Worm (Caenorhabditis elegans): ENCODE measurements around the gene fli-1.

Gene fli-1

DNA sequence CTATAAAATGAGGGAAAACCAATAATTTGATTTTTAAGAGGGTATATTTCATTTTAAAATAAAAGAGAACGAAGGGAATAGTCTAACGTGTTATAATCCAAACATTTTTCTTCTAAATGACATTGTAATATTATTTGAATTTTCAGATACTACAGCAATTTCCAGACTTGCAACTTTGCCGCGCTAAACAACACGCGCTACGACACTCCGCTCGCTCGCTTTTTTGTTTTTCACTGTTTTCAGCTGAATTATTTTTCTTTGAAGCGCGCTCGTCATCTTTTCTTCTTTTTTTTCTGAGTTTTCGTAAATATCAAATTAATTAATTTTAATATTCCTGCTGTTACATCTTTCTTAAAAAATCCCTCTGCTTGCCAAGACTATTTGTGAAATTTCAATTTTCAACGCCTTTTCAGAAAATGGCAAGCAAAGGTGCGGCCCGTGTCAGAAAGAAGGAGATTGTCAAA, 33.7 kb upstream of the fli-1 start, which contains the start of gene mrpl-11:
mrpl-11 (plus strand) TSS at position 414 of the 464 bp plus-strand sequence.
- no peak for TF ChIP-seq klf-2 (GFP tag; conservative IDR thresholded peaks at IDR 0.05)

ce11 chrIII:8716084-8716483, 32.5 kb upstream of the fli-1 start, which contains the start of gene B0303.14:
TSS of gene B0303.14 (minus strand) at chrIII:8716184.
- TF ChIP-seq cog-1 (tag; optimal IDR thresholded peaks at IDR 0.05), result no peak
- TF ChIP-seq ztf-29 (GFP tag; IDR thresholded peaks at IDR 0.05), result no peak
- TF ChIP-seq med-1 (GFP tag; optimal IDR thresholded peaks at IDR 0.05; ENCODE audit: insufficient read depth), result no peak
- TF ChIP-seq klf-2 (GFP tag; conservative IDR thresholded peaks at IDR 0.05), result no peak
- no peak for TF ChIP-seq tab-1 (GFP tag; IDR thresholded peaks at IDR 0.05)
- TF ChIP-seq flt-1 (GFP tag; IDR thresholded peaks at IDR 0.05), result no peak
- TF ChIP-seq ref-1 (GFP tag; conservative IDR thresholded peaks at IDR 0.05), result no peak
- TF ChIP-seq T22C8.4 (GFP tag; IDR thresholded peaks at IDR 0.05), result no peak
- no peak for TF ChIP-seq ztf-23 (GFP tag; IDR thresholded peaks at IDR 0.05)

DNA sequence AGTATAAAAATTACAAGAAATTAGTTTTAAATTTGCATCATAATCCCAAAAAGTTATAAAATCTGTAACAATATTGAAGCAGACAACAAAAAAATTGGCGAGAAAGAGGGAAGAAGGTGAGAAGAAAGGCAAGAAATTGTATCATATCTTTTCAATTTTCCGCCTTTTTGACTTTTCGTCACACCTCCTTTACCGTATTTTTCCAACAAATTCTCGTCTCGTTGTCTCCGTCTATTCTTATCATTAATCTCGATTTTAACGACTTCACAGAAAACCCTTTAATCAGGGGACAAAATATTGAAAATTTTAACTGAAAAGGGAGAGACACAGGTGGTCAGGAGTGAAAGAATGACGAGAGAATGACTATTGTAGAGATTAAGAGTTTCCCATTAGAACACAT, 29.4 kb upstream of the fli-1 start:
- TF ChIP-seq flt-1 (GFP tag; IDR thresholded peaks at IDR 0.05), result no peak
- TF ChIP-seq ztf-23 (GFP tag; IDR thresholded peaks at IDR 0.05), result no peak
- TF ChIP-seq ztf-29 (GFP tag; IDR thresholded peaks at IDR 0.05), result no peak
- no peak for TF ChIP-seq cog-1 (tag; optimal IDR thresholded peaks at IDR 0.05)
- TF ChIP-seq klf-2 (GFP tag; conservative IDR thresholded peaks at IDR 0.05), result no peak
- TF ChIP-seq med-1 (GFP tag; optimal IDR thresholded peaks at IDR 0.05; ENCODE audit: insufficient read depth), result no peak
- no peak for TF ChIP-seq ref-1 (GFP tag; conservative IDR thresholded peaks at IDR 0.05)
- no peak for TF ChIP-seq T22C8.4 (GFP tag; IDR thresholded peaks at IDR 0.05)
- TF ChIP-seq tab-1 (GFP tag; IDR thresholded peaks at IDR 0.05), result no peak

ce11 chrIII:8710310-8710709, 26.8 kb upstream of the fli-1 start, which contains the start of gene B0303.11:
TSS of gene B0303.11 (minus strand) at chrIII:8710410.
- TF ChIP-seq med-1 (GFP tag; optimal IDR thresholded peaks at IDR 0.05; ENCODE audit: insufficient read depth), result no peak
- TF ChIP-seq cog-1 (tag; optimal IDR thresholded peaks at IDR 0.05), result no peak

DNA sequence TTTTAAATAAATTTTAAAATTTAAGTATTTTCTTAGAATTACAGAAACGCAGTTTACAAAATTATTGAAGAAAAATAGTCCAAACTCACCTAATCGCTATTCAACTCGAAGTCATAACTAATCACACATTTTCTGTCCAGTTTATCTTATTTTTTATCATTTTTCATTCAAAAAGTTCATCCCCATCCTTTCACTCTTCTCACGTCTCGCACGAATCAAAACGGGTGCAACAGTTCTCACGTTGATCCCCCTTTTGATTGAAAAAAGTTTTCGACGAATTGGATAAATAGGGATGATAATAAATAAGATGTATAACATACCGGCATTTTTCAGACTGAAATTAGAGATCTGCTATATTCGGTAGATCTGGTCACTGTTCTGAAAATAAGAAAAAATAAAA, 26.2 kb upstream of the fli-1 start:
- TF ChIP-seq ref-1 (GFP tag; conservative IDR thresholded peaks at IDR 0.05) (no peak), ztf-29 (GFP tag; IDR thresholded peaks at IDR 0.05) (no peak), med-1 (GFP tag; optimal IDR thresholded peaks at IDR 0.05; ENCODE audit: insufficient read depth) (no peak), cog-1 (tag; optimal IDR thresholded peaks at IDR 0.05) (no peak), klf-2 (GFP tag; conservative IDR thresholded peaks at IDR 0.05) (no peak), tab-1 (GFP tag; IDR thresholded peaks at IDR 0.05) (no peak), ztf-23 (GFP tag; IDR thresholded peaks at IDR 0.05) (no peak), T22C8.4 (GFP tag; IDR thresholded peaks at IDR 0.05) (no peak), flt-1 (GFP tag; IDR thresholded peaks at IDR 0.05) (no peak)

DNA sequence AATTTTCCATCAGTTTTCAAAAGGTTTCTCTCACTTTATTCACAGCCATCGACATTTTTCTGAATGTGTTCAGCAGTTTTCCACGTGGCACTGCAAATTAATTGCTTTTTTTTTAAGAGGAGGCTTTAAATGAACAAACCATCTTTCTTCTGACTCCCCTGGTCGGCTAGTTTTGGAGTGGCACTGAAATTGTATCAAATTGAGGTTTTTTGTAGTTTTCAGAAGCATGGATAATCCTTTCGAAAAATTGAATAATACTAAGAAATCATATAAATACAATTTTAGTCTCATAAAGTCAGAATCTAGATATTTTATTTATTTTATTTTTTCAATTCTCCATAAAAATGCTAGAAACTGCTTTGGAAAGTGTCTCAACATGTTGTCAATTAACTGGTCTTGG, 21.2 kb upstream of the fli-1 start, which contains the start of gene B0303.16:
B0303.16 (plus strand) TSS at position 301 of the 400 bp plus-strand sequence.
- TF ChIP-seq klf-2 (GFP tag; conservative IDR thresholded peaks at IDR 0.05) (no peak), ref-1 (GFP tag; conservative IDR thresholded peaks at IDR 0.05) (no peak), cog-1 (tag; optimal IDR thresholded peaks at IDR 0.05) (no peak), ztf-29 (GFP tag; IDR thresholded peaks at IDR 0.05) (no peak), tab-1 (GFP tag; IDR thresholded peaks at IDR 0.05) (no peak), med-1 (GFP tag; optimal IDR thresholded peaks at IDR 0.05; ENCODE audit: insufficient read depth) (no peak), ztf-23 (GFP tag; IDR thresholded peaks at IDR 0.05) (no peak), flt-1 (GFP tag; IDR thresholded peaks at IDR 0.05) (no peak), T22C8.4 (GFP tag; IDR thresholded peaks at IDR 0.05) (no peak)

DNA sequence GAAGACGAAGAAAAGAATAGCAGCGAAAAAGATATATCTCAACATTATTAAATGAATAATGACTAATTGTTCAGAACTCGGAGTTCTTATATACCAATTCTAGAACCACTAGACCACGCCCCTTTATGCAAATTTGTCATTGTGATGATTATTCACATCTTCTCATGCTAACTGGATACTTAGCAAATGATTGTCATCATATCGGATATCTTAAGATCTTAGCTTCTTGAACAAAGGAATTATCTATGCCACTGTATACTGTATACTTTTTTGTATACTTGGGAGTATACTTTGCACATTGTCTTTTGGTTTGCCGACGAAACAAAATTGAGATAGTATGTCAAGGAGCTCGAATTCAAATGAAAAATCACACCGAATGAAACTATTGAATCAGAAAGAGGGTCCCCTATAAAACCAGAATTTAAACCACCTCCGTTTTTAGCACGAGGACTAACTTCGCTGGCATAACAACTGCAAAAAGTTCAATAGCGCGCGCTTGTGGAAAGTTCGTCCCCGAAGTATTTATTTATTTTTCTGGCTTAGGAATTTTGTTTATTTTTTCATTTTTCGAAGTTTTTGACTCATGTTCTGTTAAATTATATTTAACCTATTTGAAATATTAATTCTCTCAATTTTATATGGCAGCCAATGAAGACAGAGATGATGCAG, 16.9 kb upstream of the fli-1 start, which contains the start of the genes sdz-1 and vps-33.1:
sdz-1 (minus strand) TSS at position 51 of the 669 bp plus-strand sequence.
vps-33.1 (plus strand) TSS at position 639 of the 669 bp plus-strand sequence.
- no peak for TF ChIP-seq med-1 (GFP tag; optimal IDR thresholded peaks at IDR 0.05; ENCODE audit: insufficient read depth)
- TF ChIP-seq ztf-29 (GFP tag; IDR thresholded peaks at IDR 0.05), result no peak
- TF ChIP-seq tab-1 (GFP tag; IDR thresholded peaks at IDR 0.05), result no peak
- TF ChIP-seq klf-2 (GFP tag; conservative IDR thresholded peaks at IDR 0.05), result no peak
- no peak for TF ChIP-seq ref-1 (GFP tag; conservative IDR thresholded peaks at IDR 0.05)
- TF ChIP-seq flt-1 (GFP tag; IDR thresholded peaks at IDR 0.05), result no peak
- TF ChIP-seq T22C8.4 (GFP tag; IDR thresholded peaks at IDR 0.05), result no peak
- no peak for TF ChIP-seq cog-1 (tag; optimal IDR thresholded peaks at IDR 0.05)

- TF ChIP-seq klf-2 (GFP tag; conservative IDR thresholded peaks at IDR 0.05) (no peak), ztf-29 (GFP tag; IDR thresholded peaks at IDR 0.05) (no peak), flt-1 (GFP tag; IDR thresholded peaks at IDR 0.05) (no peak), tab-1 (GFP tag; IDR thresholded peaks at IDR 0.05) (no peak)
Observed at ce11 chrIII:8697268-8697907, 13.9 kb upstream of the fli-1 start.

DNA sequence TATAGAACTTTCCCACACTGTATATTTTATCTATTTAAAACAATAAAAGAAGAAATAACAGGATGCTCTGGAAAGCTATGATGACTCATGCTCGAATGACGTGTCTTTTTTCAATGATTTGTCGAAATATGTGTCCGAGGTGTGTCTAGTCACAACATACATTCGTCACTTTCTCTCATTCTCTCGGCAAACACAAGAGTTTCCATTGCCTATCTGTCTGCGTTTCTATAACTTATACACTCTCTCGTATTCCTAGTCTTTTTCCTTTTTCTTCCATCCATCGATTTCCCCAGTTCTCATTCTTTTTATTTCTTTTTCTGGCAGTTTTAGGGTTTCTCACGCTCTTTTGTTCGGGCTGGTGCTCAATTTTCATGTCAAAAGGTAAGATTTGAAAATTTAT, 13.1 kb upstream of the fli-1 start:
- TF ChIP-seq ref-1 (GFP tag; conservative IDR thresholded peaks at IDR 0.05) (no peak), flt-1 (GFP tag; IDR thresholded peaks at IDR 0.05) (no peak), T22C8.4 (GFP tag; IDR thresholded peaks at IDR 0.05) (no peak), med-1 (GFP tag; optimal IDR thresholded peaks at IDR 0.05; ENCODE audit: insufficient read depth) (no peak), ztf-23 (GFP tag; IDR thresholded peaks at IDR 0.05) (no peak), ztf-29 (GFP tag; IDR thresholded peaks at IDR 0.05) (no peak), cog-1 (tag; optimal IDR thresholded peaks at IDR 0.05) (no peak), tab-1 (GFP tag; IDR thresholded peaks at IDR 0.05) (no peak), klf-2 (GFP tag; conservative IDR thresholded peaks at IDR 0.05) (no peak)

ce11 chrIII:8693322-8693721, 9.8 kb upstream of the fli-1 start, which contains the start of gene B0303.7:
TSS of gene B0303.7 (plus strand) at chrIII:8693622.
- no peak for TF ChIP-seq ztf-29 (GFP tag; IDR thresholded peaks at IDR 0.05)
- no peak for TF ChIP-seq klf-2 (GFP tag; conservative IDR thresholded peaks at IDR 0.05)
- TF ChIP-seq ref-1 (GFP tag; conservative IDR thresholded peaks at IDR 0.05), result no peak
- TF ChIP-seq tab-1 (GFP tag; IDR thresholded peaks at IDR 0.05), result no peak
- TF ChIP-seq med-1 (GFP tag; optimal IDR thresholded peaks at IDR 0.05; ENCODE audit: insufficient read depth), result no peak
- no peak for TF ChIP-seq T22C8.4 (GFP tag; IDR thresholded peaks at IDR 0.05)
- TF ChIP-seq flt-1 (GFP tag; IDR thresholded peaks at IDR 0.05), result no peak
- no peak for TF ChIP-seq cog-1 (tag; optimal IDR thresholded peaks at IDR 0.05)
- no peak for TF ChIP-seq ztf-23 (GFP tag; IDR thresholded peaks at IDR 0.05)
